Fruit fly (Drosophila melanogaster): Measurements from ENCODE around the gene MTPAP.

The MTPAP gene

DNA sequence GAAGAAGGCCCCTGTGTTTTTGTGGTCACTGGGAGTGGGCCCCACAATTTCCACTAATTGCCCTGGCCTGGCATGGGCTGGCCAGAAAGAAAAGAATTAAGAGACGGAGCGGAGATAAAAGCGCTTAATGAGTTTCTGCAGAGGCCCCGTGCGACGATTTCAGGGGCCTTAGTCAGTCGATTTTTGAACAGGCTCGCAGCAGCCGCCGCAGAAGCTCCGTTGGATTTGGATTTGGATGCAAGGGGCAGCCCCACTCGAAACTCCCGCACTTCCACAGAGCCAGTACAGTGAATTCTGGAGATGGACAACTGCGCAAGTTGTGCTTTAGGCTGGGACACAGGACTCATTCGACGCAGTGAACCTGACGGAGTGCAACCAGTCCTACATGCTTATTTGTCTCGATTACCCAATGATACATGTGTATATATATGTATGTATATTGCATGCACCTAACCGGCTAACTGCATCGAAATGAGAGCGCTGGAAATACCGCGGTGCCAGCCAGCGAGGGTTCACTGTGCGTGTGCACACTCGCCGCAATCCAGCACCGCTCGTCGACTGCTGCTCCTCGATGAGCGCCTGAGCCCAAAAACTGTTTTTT, 49.4 kb upstream of the MTPAP start (continued):
- TF ChIP-seq CG6276 (GFP tag; optimal IDR thresholded peaks at IDR 0.05) (peak; percentile 43), CG11294 (GFP tag; IDR thresholded peaks at IDR 0.05) (peak; percentile 66; the same call in 1 of the 2 replicates), lz (GFP tag; optimal IDR thresholded peaks at IDR 0.05) (peak; percentile 90), CG11762 (GFP tag; optimal IDR thresholded peaks at IDR 0.05; ENCODE audit: insufficient read depth) (peak; percentile 73), Eip78C (GFP tag) (peak; percentile 94), CG32006 (GFP tag; optimal IDR thresholded peaks at IDR 0.05) (peak; percentile 86), Eip93F (GFP tag; optimal IDR thresholded peaks at IDR 0.05) (peak; percentile 67), CG10669 (GFP tag; optimal IDR thresholded peaks at IDR 0.05) (peak; percentile 74), fkh (GFP tag; optimal IDR thresholded peaks at IDR 0.05) (no peak), Sox15 (GFP tag; optimal IDR thresholded peaks at IDR 0.05) (peak; percentile 84), CG6163 (GFP tag; IDR thresholded peaks at IDR 0.05) (peak; percentile 82), Eip75B (GFP tag; optimal IDR thresholded peaks at IDR 0.05) (peak; percentile 85), CG15336 (GFP tag; IDR thresholded peaks at IDR 0.05) (peak; percentile 81), CG8319 (GFP tag; optimal IDR thresholded peaks at IDR 0.05) (peak; percentile 66), CG3919 (GFP tag; optimal IDR thresholded peaks at IDR 0.05) (peak; percentile 83)

DNA sequence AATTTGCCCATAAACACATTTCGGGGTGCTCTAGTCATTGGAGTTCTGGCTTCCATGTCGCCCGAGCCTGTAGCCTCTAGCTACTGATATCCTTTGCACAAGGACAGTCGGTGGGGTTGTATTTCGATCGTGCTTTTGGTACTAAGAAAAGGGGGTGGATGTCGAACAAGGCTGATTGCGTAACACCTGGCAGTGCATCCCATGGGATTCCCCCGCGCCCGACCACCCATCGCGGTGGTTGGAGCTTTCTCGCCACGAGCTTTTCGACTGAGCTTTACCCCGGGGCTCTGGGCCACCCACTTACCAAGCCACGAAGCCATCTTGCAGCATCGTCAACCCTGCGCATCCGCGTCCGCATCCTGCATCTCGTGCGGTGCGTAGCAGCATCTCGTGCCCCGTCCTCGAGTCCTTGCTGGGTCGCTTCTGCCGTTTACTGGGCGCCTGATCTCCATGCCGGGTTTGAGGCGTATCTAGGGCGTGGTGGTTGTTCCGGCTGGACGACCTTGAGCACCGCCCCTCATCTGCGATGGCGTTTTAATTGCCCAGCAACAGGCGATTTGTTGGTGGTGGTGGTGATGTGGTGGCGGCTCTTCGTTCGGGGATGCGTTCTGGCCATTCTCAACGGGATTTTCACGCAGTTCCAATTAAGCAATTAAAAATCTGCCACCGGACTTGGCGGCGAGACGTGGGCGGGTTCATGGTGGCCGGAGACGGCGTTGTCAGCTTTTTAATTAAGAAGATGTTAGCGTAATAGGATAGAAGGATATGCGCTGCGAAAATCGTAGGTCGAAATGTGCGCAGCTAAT, 48.7 kb upstream of the MTPAP start:
- TF ChIP-seq CG11294 (GFP tag; IDR thresholded peaks at IDR 0.05) = no peak
- peak in 1 of 2 experiments; percentile 2 for TF ChIP-seq ss (GFP tag; optimal IDR thresholded peaks at IDR 0.05)
- TF ChIP-seq CG4318 (GFP tag; optimal IDR thresholded peaks at IDR 0.05) = no peak
- TF ChIP-seq Hr39 (GFP tag; optimal IDR thresholded peaks at IDR 0.05) = peak; percentile 18
- TF ChIP-seq fd59A (GFP tag; optimal IDR thresholded peaks at IDR 0.05) = no peak

- no peak for TF ChIP-seq Sox15 (GFP tag; optimal IDR thresholded peaks at IDR 0.05)
- peak; percentile 23 for TF ChIP-seq net (GFP tag; optimal IDR thresholded peaks at IDR 0.05)
- peak; percentile 7 for TF ChIP-seq Eip78C (GFP tag)
- TF ChIP-seq CG11902 (GFP tag; optimal IDR thresholded peaks at IDR 0.05) = no peak
- TF ChIP-seq fkh (GFP tag; optimal IDR thresholded peaks at IDR 0.05) = peak; percentile 66
- TF ChIP-seq CG8119 (GFP tag; IDR thresholded peaks at IDR 0.05) = no peak
- peak; percentile 40 for TF ChIP-seq CG6854 (GFP tag; optimal IDR thresholded peaks at IDR 0.05)
- TF ChIP-seq CG1621 (tag; optimal IDR thresholded peaks at IDR 0.05) = peak; percentile 63
- peak; percentile 27 for TF ChIP-seq esn (GFP tag; optimal IDR thresholded peaks at IDR 0.05)
- TF ChIP-seq Met (GFP tag; optimal IDR thresholded peaks at IDR 0.05) = no peak
- peak; percentile 29 to 45 for TF ChIP-seq ss (GFP tag; optimal IDR thresholded peaks at IDR 0.05)
- TF ChIP-seq CG11294 (GFP tag; IDR thresholded peaks at IDR 0.05) = no peak
- no peak for TF ChIP-seq CG32006 (GFP tag; optimal IDR thresholded peaks at IDR 0.05)
- TF ChIP-seq CG3919 (GFP tag; optimal IDR thresholded peaks at IDR 0.05) = peak; percentile 30
- TF ChIP-seq CG6276 (GFP tag; optimal IDR thresholded peaks at IDR 0.05) = no peak
- no peak for TF ChIP-seq Ets96B (tag; optimal IDR thresholded peaks at IDR 0.05)
- no peak for TF ChIP-seq Hr38 (GFP tag; optimal IDR thresholded peaks at IDR 0.05)
- TF ChIP-seq Sox14 (GFP tag; optimal IDR thresholded peaks at IDR 0.05) = peak; percentile 24
- peak; percentile 13 for TF ChIP-seq Eip75B (GFP tag; optimal IDR thresholded peaks at IDR 0.05)
- no peak for TF ChIP-seq CG10669 (GFP tag; optimal IDR thresholded peaks at IDR 0.05)
- peak; percentile 14 for TF ChIP-seq cyc (GFP tag; optimal IDR thresholded peaks at IDR 0.05)
- no peak for TF ChIP-seq Gug (GFP tag; IDR thresholded peaks at IDR 0.05)
- TF ChIP-seq acj6 (GFP tag; optimal IDR thresholded peaks at IDR 0.05) = no peak
- TF ChIP-seq pdm3 (GFP tag; optimal IDR thresholded peaks at IDR 0.05) = no peak
- 0 out of 3 replicates have a peak, but pooled peaks have one; percentile 21 for TF ChIP-seq eg (GFP tag; IDR thresholded peaks at IDR 0.05)
- no peak for TF ChIP-seq Blimp-1 (GFP tag; optimal IDR thresholded peaks at IDR 0.05)
- TF ChIP-seq lz (GFP tag; optimal IDR thresholded peaks at IDR 0.05) = peak; percentile 25
- no peak for TF ChIP-seq CG3032 (tag; optimal IDR thresholded peaks at IDR 0.05)
- no peak for TF ChIP-seq CG16779 (tag; optimal IDR thresholded peaks at IDR 0.05)
Observed at dm6 chrX:1392875-1393274, 43.7 kb upstream of the MTPAP start, which contains the start of gene Rilpl. TSS of gene Rilpl (plus strand) at chrX:1393054.
